Fruit fly (Drosophila melanogaster): ENCODE data around the gene CG33700.

The CG33700 gene

DNA sequence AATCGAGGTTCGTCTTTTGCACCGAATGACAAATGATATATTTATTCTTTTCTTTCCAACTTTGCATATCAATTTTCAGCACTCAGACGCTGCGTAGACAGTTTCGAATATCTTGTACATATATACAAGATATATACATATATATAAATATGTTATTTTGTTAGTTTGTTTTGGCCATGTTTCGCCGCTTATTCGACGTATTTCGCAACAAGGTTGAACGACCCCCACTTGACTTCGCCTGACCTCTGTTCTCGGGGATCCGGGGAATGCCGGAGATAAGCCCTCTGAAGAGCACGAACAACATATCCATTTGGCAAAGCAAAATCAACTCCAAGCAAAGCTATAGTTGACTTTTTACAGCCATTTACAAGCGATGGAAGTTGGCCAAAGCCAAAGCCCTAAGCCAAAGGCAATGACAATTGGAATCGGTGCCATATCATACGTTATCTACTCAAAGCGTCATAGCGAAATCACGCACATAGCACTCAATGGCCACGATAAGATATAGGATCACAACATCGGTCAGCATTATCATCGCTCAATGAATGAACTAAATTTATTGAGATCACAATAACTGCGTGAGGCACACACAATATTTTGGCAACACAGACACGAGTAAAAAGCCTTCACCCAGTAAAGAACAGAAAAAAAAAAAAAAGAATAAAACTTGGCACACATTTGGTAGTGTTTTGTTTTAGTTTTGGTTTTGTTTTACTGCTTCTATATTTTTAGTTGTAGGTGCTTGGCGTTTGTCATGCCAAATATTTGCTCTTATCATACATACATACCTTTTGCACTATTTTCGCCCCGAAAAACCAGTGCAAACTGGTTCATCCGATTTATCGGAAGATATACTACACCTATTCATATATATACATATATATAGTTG lies 25.2 kb downstream of the CG33700 start:
- TF ChIP-seq bowl (GFP tag; IDR thresholded peaks at IDR 0.05) (no peak), Asciz (GFP tag; optimal IDR thresholded peaks at IDR 0.05) (no peak), Mrtf (GFP tag; IDR thresholded peaks at IDR 0.05) (no peak), Ets65A (GFP tag) (no peak), ftz-f1 (GFP tag; optimal IDR thresholded peaks at IDR 0.05) (no peak), Spps (tag; optimal IDR thresholded peaks at IDR 0.05) (no peak), yki (optimal IDR thresholded peaks at IDR 0.05) (no peak), gem (tag; optimal IDR thresholded peaks at IDR 0.05) (no peak), CG7357 (GFP tag; IDR thresholded peaks at IDR 0.05) (no peak), CG16813 (GFP tag; IDR thresholded peaks at IDR 0.05; ENCODE audit: partially characterized antibody) (no peak), croc (GFP tag; conservative IDR thresholded peaks at IDR 0.05) (no peak), trem (tag; optimal IDR thresholded peaks at IDR 0.05) (no peak), tll (GFP tag; optimal IDR thresholded peaks at IDR 0.05) (no peak), Sin3A (optimal IDR thresholded peaks at IDR 0.05) (no peak), CG16779 (GFP tag; IDR thresholded peaks at IDR 0.05) (no peak), CG4328 (GFP tag; optimal IDR thresholded peaks at IDR 0.05) (no peak), CG3281 (GFP tag; optimal IDR thresholded peaks at IDR 0.05) (no peak), Awh (GFP tag; IDR thresholded peaks at IDR 0.05) (no peak), Nf-YA (GFP tag; IDR thresholded peaks at IDR 0.05) (no peak), Atf6 (GFP tag; IDR thresholded peaks at IDR 0.05) (no peak), prd (optimal IDR thresholded peaks at IDR 0.05) (no peak), prd (GFP tag; IDR thresholded peaks at IDR 0.05) (no peak), sd (tag; optimal IDR thresholded peaks at IDR 0.05) (peak; percentile 50), CG2712 (tag; optimal IDR thresholded peaks at IDR 0.05) (no peak), CG11456 (GFP tag; IDR thresholded peaks at IDR 0.05) (no peak), CG8089 (GFP tag; optimal IDR thresholded peaks at IDR 0.05) (no peak), Med (GFP tag) (peak; percentile 38), CG7839 (tag; optimal IDR thresholded peaks at IDR 0.05) (no peak), HLH3B (GFP tag; IDR thresholded peaks at IDR 0.05) (no peak), ems (GFP tag; optimal IDR thresholded peaks at IDR 0.05) (no peak), fu2 (GFP tag; optimal IDR thresholded peaks at IDR 0.05) (no peak), sug (tag; optimal IDR thresholded peaks at IDR 0.05) (peak; percentile 44), CG34376 (GFP tag; optimal IDR thresholded peaks at IDR 0.05) (peak; percentile 38), D (optimal IDR thresholded peaks at IDR 0.05) (no peak), D (GFP tag; optimal IDR thresholded peaks at IDR 0.05) (no peak), Mes4 (GFP tag; optimal IDR thresholded peaks at IDR 0.05) (no peak), Atf3 (GFP tag; optimal IDR thresholded peaks at IDR 0.05) (no peak), CG12942 (GFP tag; optimal IDR thresholded peaks at IDR 0.05) (no peak), hth (optimal IDR thresholded peaks at IDR 0.05) (no peak), Scr (GFP tag; IDR thresholded peaks at IDR 0.05; ENCODE audit: partially characterized antibody) (no peak), pros (GFP tag; optimal IDR thresholded peaks at IDR 0.05) (no peak), sqz (GFP tag; optimal IDR thresholded peaks at IDR 0.05) (no peak), Dip3 (GFP tag; optimal IDR thresholded peaks at IDR 0.05) (no peak), E2f2 (GFP tag; IDR thresholded peaks at IDR 0.05) (no peak), CG17361 (GFP tag; IDR thresholded peaks at IDR 0.05) (no peak), tin (GFP tag; optimal IDR thresholded peaks at IDR 0.05) (no peak), MBD-R2 (GFP tag; IDR thresholded peaks at IDR 0.05) (no peak), grn (GFP tag; optimal IDR thresholded peaks at IDR 0.05) (peak; percentile 39), maf-S (GFP tag; optimal IDR thresholded peaks at IDR 0.05) (no peak), Chrac-16 (GFP tag; optimal IDR thresholded peaks at IDR 0.05) (no peak), CG7928 (GFP tag; optimal IDR thresholded peaks at IDR 0.05) (no peak), Poxn (GFP tag; IDR thresholded peaks at IDR 0.05) (no peak), peb (GFP tag; IDR thresholded peaks at IDR 0.05) (no peak)

Data from whole organism, embryonic.